Worm (Caenorhabditis elegans): ENCODE measurements around the gene tag-294.

The tag-294 gene

DNA sequence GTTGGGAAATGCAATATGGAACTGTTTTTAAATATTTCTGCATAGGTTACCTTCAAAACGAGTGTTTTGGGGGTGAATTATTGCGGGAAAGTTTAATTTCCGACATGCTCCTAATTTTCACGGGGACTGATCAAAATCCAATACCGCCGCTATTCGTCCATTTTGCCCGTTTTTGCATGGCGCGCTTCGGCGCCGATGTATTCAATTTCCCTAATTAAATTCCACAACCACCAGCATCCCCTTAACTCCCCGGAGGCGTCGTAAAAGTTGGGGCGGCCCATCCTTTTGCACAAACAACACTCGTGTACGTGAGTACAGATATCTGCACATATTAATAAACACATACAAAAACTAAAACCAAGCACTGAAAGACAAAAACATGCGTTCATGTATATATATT lies 38.6 kb downstream of the tag-294 start:
- TF ChIP-seq ref-1 (GFP tag; conservative IDR thresholded peaks at IDR 0.05) (no peak), cog-1 (tag; optimal IDR thresholded peaks at IDR 0.05) (no peak)

- no peak for TF ChIP-seq flt-1 (GFP tag; IDR thresholded peaks at IDR 0.05)
- TF ChIP-seq med-1 (GFP tag; optimal IDR thresholded peaks at IDR 0.05; ENCODE audit: insufficient read depth), result no peak
- TF ChIP-seq tab-1 (GFP tag; IDR thresholded peaks at IDR 0.05), result no peak
- no peak for TF ChIP-seq klf-2 (GFP tag; conservative IDR thresholded peaks at IDR 0.05)
- TF ChIP-seq T22C8.4 (GFP tag; IDR thresholded peaks at IDR 0.05), result no peak
- no peak for TF ChIP-seq ref-1 (GFP tag; conservative IDR thresholded peaks at IDR 0.05)
- no peak for TF ChIP-seq ztf-29 (GFP tag; IDR thresholded peaks at IDR 0.05)
- no peak for TF ChIP-seq ztf-23 (GFP tag; IDR thresholded peaks at IDR 0.05)
- no peak for TF ChIP-seq cog-1 (tag; optimal IDR thresholded peaks at IDR 0.05)
These were observed 39.4 kb downstream of the tag-294 start for ce11 chrX:5723758-5724157.

DNA sequence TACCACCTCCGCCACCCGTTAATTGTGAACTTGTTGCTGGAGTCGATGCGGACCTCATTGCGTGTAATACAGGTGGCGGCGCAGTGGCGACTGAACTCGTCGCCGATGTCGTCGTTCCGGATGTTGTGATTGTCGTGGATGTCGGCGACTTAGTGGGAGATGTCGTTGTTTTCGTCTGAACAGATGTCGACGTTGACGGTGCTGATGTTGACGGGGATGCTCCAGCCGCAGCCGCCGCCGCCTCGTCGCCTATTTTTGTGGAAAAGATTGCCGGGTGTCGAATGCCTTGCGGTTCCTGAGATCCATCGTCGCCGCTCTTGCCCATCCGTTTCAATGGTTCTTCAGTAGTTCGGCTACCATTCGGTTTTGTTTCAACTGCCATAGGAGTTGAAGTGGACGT lies 42.3 kb downstream of the tag-294 start:
- no peak for TF ChIP-seq ztf-23 (GFP tag; IDR thresholded peaks at IDR 0.05)
- no peak for TF ChIP-seq flt-1 (GFP tag; IDR thresholded peaks at IDR 0.05)
- TF ChIP-seq tab-1 (GFP tag; IDR thresholded peaks at IDR 0.05), result no peak
- TF ChIP-seq med-1 (GFP tag; optimal IDR thresholded peaks at IDR 0.05; ENCODE audit: insufficient read depth), result no peak
- no peak for TF ChIP-seq klf-2 (GFP tag; conservative IDR thresholded peaks at IDR 0.05)
- no peak for TF ChIP-seq T22C8.4 (GFP tag; IDR thresholded peaks at IDR 0.05)
- TF ChIP-seq ztf-29 (GFP tag; IDR thresholded peaks at IDR 0.05), result no peak
- TF ChIP-seq ref-1 (GFP tag; conservative IDR thresholded peaks at IDR 0.05), result no peak
- TF ChIP-seq cog-1 (tag; optimal IDR thresholded peaks at IDR 0.05), result no peak

ce11 chrX:5720124-5720523 lies 43.1 kb downstream of the tag-294 start, which contains the start of gene C41G11.1:
TSS of gene C41G11.1 (minus strand) at chrX:5720224.
- no peak for TF ChIP-seq klf-2 (GFP tag; conservative IDR thresholded peaks at IDR 0.05)
- no peak for TF ChIP-seq ref-1 (GFP tag; conservative IDR thresholded peaks at IDR 0.05)
- TF ChIP-seq ztf-23 (GFP tag; IDR thresholded peaks at IDR 0.05), result no peak
- no peak for TF ChIP-seq flt-1 (GFP tag; IDR thresholded peaks at IDR 0.05)

- TF ChIP-seq T22C8.4 (GFP tag; IDR thresholded peaks at IDR 0.05), result no peak
- TF ChIP-seq flt-1 (GFP tag; IDR thresholded peaks at IDR 0.05), result no peak
- TF ChIP-seq ztf-29 (GFP tag; IDR thresholded peaks at IDR 0.05), result no peak
- no peak for TF ChIP-seq ref-1 (GFP tag; conservative IDR thresholded peaks at IDR 0.05)
- TF ChIP-seq med-1 (GFP tag; optimal IDR thresholded peaks at IDR 0.05; ENCODE audit: insufficient read depth), result no peak
- no peak for TF ChIP-seq klf-2 (GFP tag; conservative IDR thresholded peaks at IDR 0.05)
- TF ChIP-seq tab-1 (GFP tag; IDR thresholded peaks at IDR 0.05), result no peak
- TF ChIP-seq cog-1 (tag; optimal IDR thresholded peaks at IDR 0.05), result no peak
- no peak for TF ChIP-seq ztf-23 (GFP tag; IDR thresholded peaks at IDR 0.05)
These were observed 47.3 kb downstream of the tag-294 start for ce11 chrX:5715831-5716364.

DNA sequence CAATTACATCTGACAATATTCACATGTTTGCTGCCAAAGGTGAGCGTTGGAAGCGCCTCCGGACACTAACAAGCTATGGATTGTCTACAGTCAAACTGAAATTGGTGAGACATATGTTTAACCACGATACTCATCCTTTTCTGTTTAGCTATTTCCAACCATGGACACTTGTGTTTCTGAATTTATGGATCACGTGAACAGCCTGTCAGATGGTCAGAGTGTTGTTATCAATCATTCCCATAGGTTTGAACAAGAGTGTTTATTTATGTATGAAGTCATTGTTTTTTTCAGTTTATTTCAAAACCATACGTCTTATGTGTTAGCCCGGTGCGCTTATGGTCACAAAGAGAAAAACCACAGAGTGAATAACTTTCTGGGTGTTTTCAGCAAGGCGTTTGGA lies 47.8 kb downstream of the tag-294 start:
- TF ChIP-seq tab-1 (GFP tag; IDR thresholded peaks at IDR 0.05) (no peak), T22C8.4 (GFP tag; IDR thresholded peaks at IDR 0.05) (no peak), med-1 (GFP tag; optimal IDR thresholded peaks at IDR 0.05; ENCODE audit: insufficient read depth) (no peak), ztf-23 (GFP tag; IDR thresholded peaks at IDR 0.05) (no peak), klf-2 (GFP tag; conservative IDR thresholded peaks at IDR 0.05) (no peak), cog-1 (tag; optimal IDR thresholded peaks at IDR 0.05) (no peak), ref-1 (GFP tag; conservative IDR thresholded peaks at IDR 0.05) (no peak), flt-1 (GFP tag; IDR thresholded peaks at IDR 0.05) (no peak), ztf-29 (GFP tag; IDR thresholded peaks at IDR 0.05) (no peak)

DNA sequence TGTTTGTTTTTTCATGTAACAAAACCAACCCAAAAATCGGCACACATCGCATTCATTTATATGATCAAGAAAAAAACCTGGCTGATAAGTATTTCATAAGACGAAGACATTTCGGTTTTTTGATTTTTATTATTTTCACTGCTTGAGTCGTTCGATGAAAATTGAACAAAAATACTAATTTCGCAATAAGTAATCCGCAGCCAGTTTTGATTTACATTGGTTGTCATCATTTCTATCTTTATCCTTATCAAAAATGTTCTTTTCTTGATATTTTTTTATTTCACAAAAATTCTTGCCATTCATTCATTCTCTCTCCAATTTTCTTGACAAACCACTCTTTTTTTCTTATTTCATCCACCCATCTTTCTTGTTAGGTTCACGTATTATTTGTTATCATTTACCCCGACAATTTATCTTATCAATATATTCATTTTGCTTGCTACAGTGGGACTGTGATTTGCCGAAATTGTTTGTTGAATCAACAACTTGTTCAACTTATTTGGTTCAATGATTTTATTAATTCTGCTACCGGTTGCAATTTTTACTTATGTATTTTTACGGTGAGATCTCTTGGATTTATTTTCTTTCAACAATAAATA lies 49.0 kb downstream of the tag-294 start, which contains the start of gene cyp-43A1:
cyp-43A1 (plus strand) TSS at position 446 of the 599 bp plus-strand sequence.
- no peak for TF ChIP-seq ztf-29 (GFP tag; IDR thresholded peaks at IDR 0.05)
- no peak for TF ChIP-seq med-1 (GFP tag; optimal IDR thresholded peaks at IDR 0.05; ENCODE audit: insufficient read depth)
- no peak for TF ChIP-seq ref-1 (GFP tag; conservative IDR thresholded peaks at IDR 0.05)
- no peak for TF ChIP-seq T22C8.4 (GFP tag; IDR thresholded peaks at IDR 0.05)
- TF ChIP-seq cog-1 (tag; optimal IDR thresholded peaks at IDR 0.05), result no peak
- no peak for TF ChIP-seq tab-1 (GFP tag; IDR thresholded peaks at IDR 0.05)
- TF ChIP-seq klf-2 (GFP tag; conservative IDR thresholded peaks at IDR 0.05), result no peak

DNA sequence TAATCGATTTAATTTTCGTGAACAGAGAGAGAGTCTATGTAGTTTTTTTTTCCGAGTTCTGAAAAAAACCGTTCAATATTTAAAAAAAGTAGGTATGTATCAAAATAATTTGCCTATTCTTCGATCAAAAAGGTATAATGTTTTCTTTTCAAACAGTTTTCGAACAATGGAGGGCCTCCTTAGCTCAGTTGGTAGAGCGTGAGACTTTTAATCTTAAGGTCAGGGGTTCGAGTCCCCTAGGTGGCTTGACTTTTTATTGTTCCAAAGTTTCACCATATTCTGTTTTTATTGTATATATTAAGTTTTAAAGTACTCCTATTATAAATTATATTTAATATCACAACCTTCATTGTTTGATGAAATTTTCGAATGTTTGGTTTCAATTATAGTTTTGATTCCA lies 49.7 kb downstream of the tag-294 start:
- TF ChIP-seq flt-1 (GFP tag; IDR thresholded peaks at IDR 0.05), result peak; percentile 40; the same call in 1 of the 2 replicates
- TF ChIP-seq ztf-23 (GFP tag; IDR thresholded peaks at IDR 0.05), result peak; percentile 38; the same call in 1 of the 2 replicates
- TF ChIP-seq cog-1 (tag; optimal IDR thresholded peaks at IDR 0.05), result no peak

DNA sequence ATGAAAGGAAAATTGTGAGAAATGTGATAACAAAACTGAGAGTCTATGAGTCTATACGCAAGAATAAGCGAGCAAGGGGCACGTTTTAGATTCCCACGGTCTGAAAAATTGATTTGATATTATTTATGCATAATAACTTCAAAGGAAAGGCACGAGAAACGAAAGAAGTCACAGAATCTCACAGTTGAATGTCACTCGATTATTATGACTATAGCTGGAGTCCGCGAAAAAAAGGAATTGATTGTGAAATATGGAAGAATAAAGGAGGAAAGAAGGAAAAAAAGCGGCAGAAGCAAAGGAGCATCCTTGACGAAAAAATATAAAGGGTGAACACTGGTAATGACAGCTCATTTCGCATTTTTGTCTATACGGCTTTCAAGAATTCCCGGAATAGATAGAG lies 52.6 kb downstream of the tag-294 start, which contains the start of gene cat-1:
cat-1 (minus strand) TSS at position 101 of the 400 bp plus-strand sequence.
- TF ChIP-seq T22C8.4 (GFP tag; IDR thresholded peaks at IDR 0.05) (no peak), flt-1 (GFP tag; IDR thresholded peaks at IDR 0.05) (no peak), klf-2 (GFP tag; conservative IDR thresholded peaks at IDR 0.05) (no peak), ztf-29 (GFP tag; IDR thresholded peaks at IDR 0.05) (no peak), ztf-23 (GFP tag; IDR thresholded peaks at IDR 0.05) (no peak), cog-1 (tag; optimal IDR thresholded peaks at IDR 0.05) (no peak), ref-1 (GFP tag; conservative IDR thresholded peaks at IDR 0.05) (no peak), med-1 (GFP tag; optimal IDR thresholded peaks at IDR 0.05; ENCODE audit: insufficient read depth) (no peak), tab-1 (GFP tag; IDR thresholded peaks at IDR 0.05) (no peak)

Data from whole organism, midembryonic.